Fruit fly (Drosophila melanogaster): Measurements from ENCODE around the gene mtSSB.
A peak's percentile ranks its signal among the peaks of the same experiment; 100 is the strongest.

mtSSB gene

DNA sequence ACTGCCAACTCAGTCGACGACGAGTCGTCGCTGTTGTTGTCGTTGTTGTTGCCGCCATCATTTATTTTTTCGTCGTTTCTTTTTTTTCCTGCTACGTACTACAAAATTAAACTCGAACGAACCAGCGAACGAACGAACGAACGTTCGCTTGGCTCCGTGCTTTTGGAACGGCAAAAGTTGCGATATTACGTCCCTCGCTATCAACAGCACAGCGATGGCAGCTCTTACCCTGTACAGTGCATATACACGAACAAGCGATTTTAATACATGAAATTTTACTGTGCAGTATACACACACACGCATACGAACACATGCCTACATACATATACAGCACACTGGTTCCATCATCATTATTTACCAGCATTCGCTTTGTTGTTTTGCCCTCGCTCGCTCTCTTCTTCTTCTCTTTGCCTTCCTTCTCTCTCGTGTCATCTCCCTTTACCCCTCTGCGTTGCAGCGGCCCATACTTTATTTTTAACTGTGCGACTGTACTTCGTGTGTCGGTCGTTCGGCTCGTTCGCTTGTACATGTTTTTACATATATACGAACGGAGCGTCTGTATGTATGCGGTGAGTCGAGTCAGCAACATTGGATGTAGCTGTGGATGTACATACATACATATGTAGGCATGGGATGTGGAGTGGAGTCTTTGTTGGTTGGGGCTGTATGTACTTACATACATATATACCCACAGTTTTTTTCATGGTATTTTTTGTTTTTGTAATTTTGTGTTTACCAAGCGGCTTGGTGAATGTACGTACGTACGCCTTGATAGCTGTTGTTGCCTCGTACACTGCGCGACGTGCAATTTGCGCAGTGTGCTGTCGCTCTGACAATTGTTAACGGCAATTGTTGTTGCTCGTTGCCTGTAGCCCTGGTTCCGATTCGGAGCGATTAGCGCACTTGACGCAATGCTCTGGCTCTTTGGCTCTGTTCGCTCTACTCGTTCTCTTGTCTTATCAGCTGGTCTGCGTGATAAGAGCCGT, 45.1 kb upstream of the mtSSB start (continued):
- TF ChIP-seq zfh1 (GFP tag; IDR thresholded peaks at IDR 0.05) (no peak), aop (GFP tag; IDR thresholded peaks at IDR 0.05) (no peak), bsh (GFP tag; optimal IDR thresholded peaks at IDR 0.05) (peak; percentile 12 to 17), CG13296 (GFP tag; optimal IDR thresholded peaks at IDR 0.05) (peak; percentile 35), D19B (GFP tag; optimal IDR thresholded peaks at IDR 0.05) (peak; percentile 99), emc (GFP tag; optimal IDR thresholded peaks at IDR 0.05) (no peak), sc (optimal IDR thresholded peaks at IDR 0.05) (no peak), sc (GFP tag; optimal IDR thresholded peaks at IDR 0.05) (no peak), HLH4C (GFP tag; IDR thresholded peaks at IDR 0.05; ENCODE audit: partially characterized antibody) (no peak), Vsx1 (GFP tag; optimal IDR thresholded peaks at IDR 0.05) (peak; percentile 16), CG10431 (GFP tag; optimal IDR thresholded peaks at IDR 0.05) (peak; percentile 55), dm (GFP tag; optimal IDR thresholded peaks at IDR 0.05) (peak; percentile 48), jing (GFP tag; optimal IDR thresholded peaks at IDR 0.05) (no peak), CG2202 (tag; optimal IDR thresholded peaks at IDR 0.05) (no peak), peb (GFP tag; IDR thresholded peaks at IDR 0.05) (no peak), CG9215 (GFP tag; IDR thresholded peaks at IDR 0.05) (no peak), CG2712 (tag; optimal IDR thresholded peaks at IDR 0.05) (peak; percentile 21), BEAF-32 (GFP tag; optimal IDR thresholded peaks at IDR 0.05) (peak; percentile 73), CG3726 (GFP tag; IDR thresholded peaks at IDR 0.05) (no peak), bab2 (GFP tag; optimal IDR thresholded peaks at IDR 0.05) (peak; percentile 40), MTF-1 (GFP tag; optimal IDR thresholded peaks at IDR 0.05; ENCODE audit: borderline replicate concordance) (peak; percentile 5), CG10462 (GFP tag; optimal IDR thresholded peaks at IDR 0.05) (peak; percentile 36), Ets97D (GFP tag; optimal IDR thresholded peaks at IDR 0.05) (peak; percentile 15), lola (GFP tag; optimal IDR thresholded peaks at IDR 0.05) (no peak), Trl (optimal IDR thresholded peaks at IDR 0.05) (peak; percentile 88 to 92), Trl (GFP tag; optimal IDR thresholded peaks at IDR 0.05) (peak; percentile 11), Asciz (GFP tag; optimal IDR thresholded peaks at IDR 0.05) (peak; percentile 20), Antp (GFP tag; optimal IDR thresholded peaks at IDR 0.05) (peak; percentile 51), CG11560 (tag; IDR thresholded peaks at IDR 0.05) (no peak), CG13894 (tag; optimal IDR thresholded peaks at IDR 0.05) (peak; percentile 87), grn (GFP tag; optimal IDR thresholded peaks at IDR 0.05) (peak; percentile 88), unc-4 (GFP tag; IDR thresholded peaks at IDR 0.05; ENCODE audit: partially characterized antibody) (no peak), CG2199 (GFP tag; IDR thresholded peaks at IDR 0.05) (no peak), CG14441 (GFP tag; IDR thresholded peaks at IDR 0.05) (no peak), CG17612 (GFP tag; IDR thresholded peaks at IDR 0.05) (no peak), CG11398 (GFP tag; optimal IDR thresholded peaks at IDR 0.05) (peak; percentile 7), ewg (GFP tag; optimal IDR thresholded peaks at IDR 0.05) (peak; percentile 15), ATbp (GFP tag; optimal IDR thresholded peaks at IDR 0.05) (peak; percentile 34), cad (GFP tag; optimal IDR thresholded peaks at IDR 0.05) (peak; percentile 40), run (tag; optimal IDR thresholded peaks at IDR 0.05) (no peak), H15 (GFP tag; IDR thresholded peaks at IDR 0.05) (no peak), CG3281 (GFP tag; optimal IDR thresholded peaks at IDR 0.05) (no peak), CG10654 (GFP tag; optimal IDR thresholded peaks at IDR 0.05) (no peak), fru (optimal IDR thresholded peaks at IDR 0.05) (no peak), zen (tag; optimal IDR thresholded peaks at IDR 0.05) (peak; percentile 49), salm (tag; optimal IDR thresholded peaks at IDR 0.05) (no peak), CG31224 (GFP tag; IDR thresholded peaks at IDR 0.05) (no peak), CG1024 (GFP tag; IDR thresholded peaks at IDR 0.05) (no peak), bigmax (GFP tag; optimal IDR thresholded peaks at IDR 0.05) (no peak), sens-2 (GFP tag; IDR thresholded peaks at IDR 0.05) (no peak)

Measured in whole organism, embryonic.